Worm (Caenorhabditis elegans): ENCODE data around the gene C55C3.7.

- TF ChIP-seq ama-1 (optimal IDR thresholded peaks at IDR 0.05) (no peak), elt-3 (tag; optimal IDR thresholded peaks at IDR 0.05) (no peak), eor-1 (tag; optimal IDR thresholded peaks at IDR 0.05) (no peak), snpc-4 (tag; optimal IDR thresholded peaks at IDR 0.05) (no peak), fkh-10 (GFP tag; optimal IDR thresholded peaks at IDR 0.05) (no peak), zag-1 (tag; optimal IDR thresholded peaks at IDR 0.05) (no peak), unc-39 (tag; optimal IDR thresholded peaks at IDR 0.05) (no peak)
These were observed 24.2 kb upstream of the C55C3.7 start for ce11 chrIV:5706603-5707002.

Measured in whole organism, L3 larva.